4 worm cellular contexts compared by ENCODE assay signal in genomic region chrIII:6447521-6447920, ce11.
TF ChIP-seq lines count a peak whose summit lies in the region.

No protein-coding gene starts in this region.

TF ChIP-seq in whole organism, L2 larva, 48 proteins besides CTCF, POLR2A, EP300 and RAD21:
- TF ChIP-seq nhr-129 (tag; optimal IDR thresholded peaks at IDR 0.05; lab: Kevin White, UChicago) (peak; percentile 71), fos-1 (tag; optimal IDR thresholded peaks at IDR 0.05; lab: Kevin White, UChicago) (peak; percentile 71), crh-2 (tag; optimal IDR thresholded peaks at IDR 0.05; lab: Kevin White, UChicago) (peak; percentile 84), nhr-21 (tag; optimal IDR thresholded peaks at IDR 0.05; lab: Kevin White, UChicago) (peak; percentile 76), nhr-12 (tag; optimal IDR thresholded peaks at IDR 0.05; lab: Kevin White, UChicago) (no peak), F13H6.1 (tag; optimal IDR thresholded peaks at IDR 0.05; lab: Kevin White, UChicago) (peak; percentile 55), sma-9 (GFP tag; optimal IDR thresholded peaks at IDR 0.05; lab: Kevin White, UChicago) (peak; percentile 76), sma-9 (tag; optimal IDR thresholded peaks at IDR 0.05; lab: Kevin White, UChicago) (no peak), R02D3.7 (tag; optimal IDR thresholded peaks at IDR 0.05; lab: Kevin White, UChicago) (no peak), sma-3 (GFP tag; optimal IDR thresholded peaks at IDR 0.05; lab: Kevin White, UChicago) (peak; percentile 75), gmeb-1 (tag; optimal IDR thresholded peaks at IDR 0.05; lab: Kevin White, UChicago) (peak; percentile 41), C34F6.9 (tag; optimal IDR thresholded peaks at IDR 0.05; lab: Kevin White, UChicago) (peak; percentile 43), blmp-1 (tag; optimal IDR thresholded peaks at IDR 0.05; lab: Kevin White, UChicago; ENCODE audit: insufficient read depth) (peak; percentile 48), lin-13 (GFP tag; optimal IDR thresholded peaks at IDR 0.05; lab: Kevin White, UChicago) (peak; percentile 22), nhr-25 (tag; optimal IDR thresholded peaks at IDR 0.05; lab: Kevin White, UChicago) (peak; percentile 73), lsy-2 (tag; optimal IDR thresholded peaks at IDR 0.05; lab: Kevin White, UChicago) (peak in 1 of 2 experiments; percentile 67), snpc-4 (tag; optimal IDR thresholded peaks at IDR 0.05; lab: Kevin White, UChicago) (no peak), elt-1 (tag; optimal IDR thresholded peaks at IDR 0.05; lab: Kevin White, UChicago) (no peak), nhr-11 (tag; optimal IDR thresholded peaks at IDR 0.05; lab: Kevin White, UChicago) (no peak), mdl-1 (tag; optimal IDR thresholded peaks at IDR 0.05; lab: Kevin White, UChicago) (peak; percentile 49 to 65), unc-62 (GFP tag; optimal IDR thresholded peaks at IDR 0.05; lab: Kevin White, UChicago) (peak; percentile 3)
TF ChIP-seq in whole organism, L2 larva: peak in this region for 15.

TF ChIP-seq in whole organism, L4 larva, 104 proteins besides CTCF, POLR2A, EP300 and RAD21 (continues in another document):
- TF ChIP-seq ces-1 (GFP tag; optimal IDR thresholded peaks at IDR 0.05; lab: Kevin White, UChicago) (no peak), hmg-1.1 (GFP tag; IDR thresholded peaks at IDR 0.05; lab: Robert Waterston, UW) (peak; percentile 54), T26A8.4 (GFP tag; IDR thresholded peaks at IDR 0.05; lab: Robert Waterston, UW) (0 out of 2 replicates have a peak, but pooled peaks have one; percentile 26), rbr-2 (tag; optimal IDR thresholded peaks at IDR 0.05; lab: Kevin White, UChicago) (no peak), nhr-42 (GFP tag; IDR thresholded peaks at IDR 0.05; lab: Robert Waterston, UW) (0 out of 2 replicates have a peak, but pooled peaks have one; percentile 22), nhr-48 (tag; optimal IDR thresholded peaks at IDR 0.05; lab: Kevin White, UChicago) (peak; percentile 89), daf-16 (GFP tag; optimal IDR thresholded peaks at IDR 0.05; lab: Kevin White, UChicago) (peak; percentile 51 to 55), daf-16 (tag; optimal IDR thresholded peaks at IDR 0.05; lab: Kevin White, UChicago) (peak; percentile 57), nhr-11 (tag; optimal IDR thresholded peaks at IDR 0.05; lab: Kevin White, UChicago) (peak; percentile 78), tra-1 (GFP tag; IDR thresholded peaks at IDR 0.05; lab: Robert Waterston, UW) (peak; percentile 82), ceh-62 (tag; optimal IDR thresholded peaks at IDR 0.05; lab: Kevin White, UChicago) (no peak), lin-13 (GFP tag; optimal IDR thresholded peaks at IDR 0.05; lab: Kevin White, UChicago) (peak; percentile 52), nhr-77 (tag; optimal IDR thresholded peaks at IDR 0.05; lab: Kevin White, UChicago) (peak; percentile 44), Y105C5A.15 (GFP tag; IDR thresholded peaks at IDR 0.05; lab: Robert Waterston, UW) (no peak), ZK546.5 (tag; optimal IDR thresholded peaks at IDR 0.05; lab: Kevin White, UChicago) (no peak), daf-8 (GFP tag; IDR thresholded peaks at IDR 0.05; lab: Robert Waterston, UW) (no peak), F10B5.3 (tag; optimal IDR thresholded peaks at IDR 0.05; lab: Kevin White, UChicago) (no peak), set-16 (GFP tag; IDR thresholded peaks at IDR 0.05; lab: Robert Waterston, UW) (no peak), nhr-28 (tag; optimal IDR thresholded peaks at IDR 0.05; lab: Kevin White, UChicago) (peak; percentile 93), unc-39 (tag; optimal IDR thresholded peaks at IDR 0.05; lab: Kevin White, UChicago) (no peak), nhr-102 (tag; optimal IDR thresholded peaks at IDR 0.05; lab: Kevin White, UChicago) (peak; percentile 26), ztf-11 (tag; optimal IDR thresholded peaks at IDR 0.05; lab: Kevin White, UChicago) (no peak), mxl-3 (GFP tag; optimal IDR thresholded peaks at IDR 0.05; lab: Kevin White, UChicago) (peak; percentile 89), egl-43 (GFP tag; IDR thresholded peaks at IDR 0.05; lab: Robert Waterston, UW) (no peak), aha-1 (tag; lab: Kevin White, UChicago) (peak; percentile 98)

TF ChIP-seq in whole organism, late embryonic, 69 proteins besides CTCF, POLR2A, EP300 and RAD21:
- TF ChIP-seq elt-2 (tag; optimal IDR thresholded peaks at IDR 0.05; lab: Kevin White, UChicago) (peak; percentile 39), hlh-30 (tag; optimal IDR thresholded peaks at IDR 0.05; lab: Kevin White, UChicago; ENCODE audit: insufficient read depth) (peak; percentile 18), tbx-2 (tag; optimal IDR thresholded peaks at IDR 0.05; lab: Kevin White, UChicago) (no peak)

TF ChIP-seq in whole organism, mixed stage, embryonic, 35 proteins besides CTCF, POLR2A, EP300 and RAD21:
- TF ChIP-seq zip-8 (tag; optimal IDR thresholded peaks at IDR 0.05; lab: Kevin White, UChicago), result peak; percentile 27
- TF ChIP-seq unc-120 (tag; optimal IDR thresholded peaks at IDR 0.05; lab: Kevin White, UChicago; ENCODE audit: poor library complexity, severe bottlenecking), result no peak
- no peak for TF ChIP-seq drap-1 (GFP tag; optimal IDR thresholded peaks at IDR 0.05; lab: Kevin White, UChicago)
- TF ChIP-seq hlh-1 (tag; optimal IDR thresholded peaks at IDR 0.05; lab: Kevin White, UChicago), result peak; percentile 75
- TF ChIP-seq nhr-237 (tag; optimal IDR thresholded peaks at IDR 0.05; lab: Kevin White, UChicago), result peak; percentile 10
